Fruit fly (Drosophila melanogaster): ENCODE data around the gene Aven.

The Aven gene

dm6 chrX:12579506-12579999, 49.9 kb downstream of the Aven start (continued):
- TF ChIP-seq pita (GFP tag; optimal IDR thresholded peaks at IDR 0.05) (no peak), CG12236 (GFP tag; optimal IDR thresholded peaks at IDR 0.05) (peak; percentile 92), CG10979 (tag; optimal IDR thresholded peaks at IDR 0.05) (peak; percentile 91), HLH4C (GFP tag; IDR thresholded peaks at IDR 0.05; ENCODE audit: partially characterized antibody) (no peak), zen (tag; optimal IDR thresholded peaks at IDR 0.05) (peak; percentile 74), CG12659 (GFP tag; optimal IDR thresholded peaks at IDR 0.05) (peak; percentile 97), hkb (optimal IDR thresholded peaks at IDR 0.05) (no peak), hkb (GFP tag; IDR thresholded peaks at IDR 0.05) (peak; percentile 95), br (optimal IDR thresholded peaks at IDR 0.05) (no peak), trem (tag; optimal IDR thresholded peaks at IDR 0.05) (peak; percentile 85), CG32532 (GFP tag; IDR thresholded peaks at IDR 0.05) (peak; percentile 93), D (optimal IDR thresholded peaks at IDR 0.05) (no peak), D (GFP tag; optimal IDR thresholded peaks at IDR 0.05) (peak; percentile 89), CG15514 (GFP tag; optimal IDR thresholded peaks at IDR 0.05) (peak; percentile 88), CG5180 (GFP tag; optimal IDR thresholded peaks at IDR 0.05) (peak; percentile 86), CG1792 (GFP tag; optimal IDR thresholded peaks at IDR 0.05) (peak; percentile 91), scrt (GFP tag; optimal IDR thresholded peaks at IDR 0.05) (peak; percentile 90), toy (GFP tag; IDR thresholded peaks at IDR 0.05) (peak; percentile 70), CG12744 (GFP tag; optimal IDR thresholded peaks at IDR 0.05) (peak; percentile 94), CHES-1-like (GFP tag; optimal IDR thresholded peaks at IDR 0.05) (peak; percentile 97), gem (tag; optimal IDR thresholded peaks at IDR 0.05) (peak; percentile 98), CG11247 (GFP tag; IDR thresholded peaks at IDR 0.05) (peak; percentile 81), tna (GFP tag; IDR thresholded peaks at IDR 0.05; ENCODE audit: partially characterized antibody) (no peak), Dip2 (GFP tag; IDR thresholded peaks at IDR 0.05) (no peak), pzg (GFP tag; optimal IDR thresholded peaks at IDR 0.05) (peak; percentile 5), CG18011 (GFP tag; optimal IDR thresholded peaks at IDR 0.05) (peak; percentile 83), ci (GFP tag; IDR thresholded peaks at IDR 0.05) (peak; percentile 89), Sry-δ (GFP tag; optimal IDR thresholded peaks at IDR 0.05) (peak; percentile 62), Oaz (GFP tag; IDR thresholded peaks at IDR 0.05) (peak; percentile 91), CG14014 (GFP tag; IDR thresholded peaks at IDR 0.05) (peak; percentile 95), al (GFP tag; IDR thresholded peaks at IDR 0.05) (peak; percentile 92), Gsc (GFP tag; IDR thresholded peaks at IDR 0.05) (peak; percentile 75), CG1832 (GFP tag; optimal IDR thresholded peaks at IDR 0.05) (no peak), mirr (GFP tag; optimal IDR thresholded peaks at IDR 0.05) (peak; percentile 85), CG15696 (tag; optimal IDR thresholded peaks at IDR 0.05) (peak; percentile 81), wek (GFP tag; optimal IDR thresholded peaks at IDR 0.05) (peak; percentile 68), CG17912 (GFP tag; optimal IDR thresholded peaks at IDR 0.05) (peak; percentile 12), z (GFP tag; IDR thresholded peaks at IDR 0.05) (0 out of 3 replicates have a peak, but pooled peaks have one; percentile 37), gt (GFP tag; IDR thresholded peaks at IDR 0.05) (peak; percentile 61), CG31388 (GFP tag; optimal IDR thresholded peaks at IDR 0.05) (peak; percentile 80), CG3726 (GFP tag; IDR thresholded peaks at IDR 0.05) (peak; percentile 90; the same call in 2 of the 3 replicates), Dek (tag; optimal IDR thresholded peaks at IDR 0.05) (peak; percentile 97), HHEX (GFP tag; optimal IDR thresholded peaks at IDR 0.05) (peak; percentile 96), CG13894 (tag; optimal IDR thresholded peaks at IDR 0.05) (peak; percentile 95), cato (GFP tag; optimal IDR thresholded peaks at IDR 0.05; ENCODE audit: borderline replicate concordance) (peak; percentile 79), CG17186 (GFP tag; optimal IDR thresholded peaks at IDR 0.05) (peak; percentile 81), trh (GFP tag; optimal IDR thresholded peaks at IDR 0.05) (peak; percentile 88), CG7963 (GFP tag; IDR thresholded peaks at IDR 0.05; ENCODE audit: partially characterized antibody) (no peak), lab (GFP tag; optimal IDR thresholded peaks at IDR 0.05) (peak; percentile 98), Bgb (GFP tag; IDR thresholded peaks at IDR 0.05; ENCODE audit: partially characterized antibody) (no peak)
